Worm (Caenorhabditis elegans): ENCODE measurements around the gene ZK402.5.

The ZK402.5 gene

ce11 chrX:1395793-1396192 lies 5.4 kb downstream of the ZK402.5 start (continued):
- TF ChIP-seq lin-15B (tag; optimal IDR thresholded peaks at IDR 0.05) (no peak), ceh-44 (GFP tag; IDR thresholded peaks at IDR 0.05) (no peak), ceh-82 (tag; optimal IDR thresholded peaks at IDR 0.05) (no peak), skn-1 (tag; optimal IDR thresholded peaks at IDR 0.05) (no peak), aly-2 (tag; optimal IDR thresholded peaks at IDR 0.05) (no peak), dmd-9 (GFP tag; IDR thresholded peaks at IDR 0.05) (no peak), lin-1 (GFP tag; IDR thresholded peaks at IDR 0.05) (no peak), ceh-28 (tag; optimal IDR thresholded peaks at IDR 0.05) (no peak), zfp-2 (tag; optimal IDR thresholded peaks at IDR 0.05) (no peak), zip-11 (GFP tag; IDR thresholded peaks at IDR 0.05) (no peak), nhr-77 (tag; optimal IDR thresholded peaks at IDR 0.05) (peak; percentile 22), dpl-1 (GFP tag; optimal IDR thresholded peaks at IDR 0.05) (no peak), tra-1 (GFP tag; IDR thresholded peaks at IDR 0.05) (no peak), nhr-111 (GFP tag; optimal IDR thresholded peaks at IDR 0.05) (no peak), mdl-1 (tag; optimal IDR thresholded peaks at IDR 0.05) (peak in 1 of 2 experiments; percentile 49), nhr-48 (tag; optimal IDR thresholded peaks at IDR 0.05) (peak; percentile 69), nhr-41 (GFP tag; IDR thresholded peaks at IDR 0.05) (no peak), daf-19 (GFP tag; conservative IDR thresholded peaks at IDR 0.05) (no peak), T26A8.4 (GFP tag; IDR thresholded peaks at IDR 0.05) (peak; percentile 49; the same call in 1 of the 2 replicates), php-3 (GFP tag; IDR thresholded peaks at IDR 0.05) (no peak), lim-7 (GFP tag; IDR thresholded peaks at IDR 0.05) (no peak), R02D3.7 (tag; optimal IDR thresholded peaks at IDR 0.05) (no peak), spr-1 (tag; optimal IDR thresholded peaks at IDR 0.05) (no peak), lin-13 (GFP tag; optimal IDR thresholded peaks at IDR 0.05) (no peak), attf-4 (tag; optimal IDR thresholded peaks at IDR 0.05) (no peak), arid-1 (GFP tag; conservative IDR thresholded peaks at IDR 0.05) (no peak), ceh-62 (tag; optimal IDR thresholded peaks at IDR 0.05) (no peak), snpc-4 (tag; optimal IDR thresholded peaks at IDR 0.05) (no peak), mxl-2 (GFP tag; conservative IDR thresholded peaks at IDR 0.05) (no peak), mep-1 (tag; optimal IDR thresholded peaks at IDR 0.05) (no peak), T20F7.1 (GFP tag; optimal IDR thresholded peaks at IDR 0.05) (no peak), dmd-6 (GFP tag; IDR thresholded peaks at IDR 0.05) (peak; percentile 60), fos-1 (tag; optimal IDR thresholded peaks at IDR 0.05) (no peak), ama-1 (optimal IDR thresholded peaks at IDR 0.05) (no peak), F44E2.7 (GFP tag; IDR thresholded peaks at IDR 0.05) (no peak), ztf-11 (tag; optimal IDR thresholded peaks at IDR 0.05) (no peak), Y48G9A.11 (GFP tag; IDR thresholded peaks at IDR 0.05) (no peak), Y5F2A.4 (GFP tag; optimal IDR thresholded peaks at IDR 0.05) (no peak), F49E8.2 (tag; optimal IDR thresholded peaks at IDR 0.05; ENCODE audit: borderline replicate concordance) (no peak), egl-27 (tag; optimal IDR thresholded peaks at IDR 0.05) (no peak), mes-2 (tag; optimal IDR thresholded peaks at IDR 0.05; ENCODE audit: poor library complexity, severe bottlenecking) (no peak), lin-38 (GFP tag; IDR thresholded peaks at IDR 0.05) (no peak), nhr-42 (GFP tag; IDR thresholded peaks at IDR 0.05) (no peak), egl-43 (GFP tag; IDR thresholded peaks at IDR 0.05) (no peak), Y105C5A.15 (GFP tag; IDR thresholded peaks at IDR 0.05) (no peak), saeg-2 (GFP tag; IDR thresholded peaks at IDR 0.05) (no peak), hlh-30 (tag; optimal IDR thresholded peaks at IDR 0.05; ENCODE audit: insufficient read depth) (peak; percentile 86), nhr-25 (tag; optimal IDR thresholded peaks at IDR 0.05; ENCODE audit: borderline replicate concordance, insufficient read depth) (no peak), unc-130 (GFP tag; optimal IDR thresholded peaks at IDR 0.05) (no peak)
